Worm (Caenorhabditis elegans) whole organism, young adult: ENCODE results near the gene lips-5.

ENCODE experiments used
- B0035.1 ChIP-seq: sonication (generic microtip); optimal IDR thresholded peaks from 2 replicates; lab custom pipeline; 2016; ENCODE audit warnings: missing genetic modification characterization, mild to moderate bottlenecking, missing compliant biosample characterization, missing genotype, missing genetic modification reagents
- C17E4.6 ChIP-seq: fragments of 200-800 bp; sonication (Bioruptor generic); IDR thresholded peaks from 2 replicates; pipeline ENCODE4 v1.3.6; 2022; ENCODE audit warnings: missing genetic modification reagents, missing genetic modification characterization, missing compliant biosample characterization
- D2030.7 ChIP-seq: fragments of 200-800 bp; sonication (Bioruptor generic); IDR thresholded peaks from 2 replicates; pipeline ENCODE4 v1.3.6; 2022; ENCODE audit warnings: missing genetic modification reagents, missing genetic modification characterization, missing compliant biosample characterization
- F10E7.11 ChIP-seq: sonication (generic microtip); optimal IDR thresholded peaks from 2 replicates; lab custom pipeline; 2017; ENCODE audit warnings: mild to moderate bottlenecking, missing genetic modification characterization, moderate library complexity, missing compliant biosample characterization
- F49E8.2 ChIP-seq: sonication (generic microtip); optimal IDR thresholded peaks from 3 replicates; lab custom pipeline; 2017; ENCODE audit warnings: missing genetic modification characterization, mild to moderate bottlenecking, missing compliant biosample characterization, antibody characterized with exemption, moderate library complexity; ENCODE audit not compliant: insufficient read depth
- F57C9.4 ChIP-seq: sonication (generic microtip); optimal IDR thresholded peaks from 2 replicates; lab custom pipeline; 2017; ENCODE audit warnings: mild to moderate bottlenecking, missing genetic modification characterization, missing compliant biosample characterization
- K11D2.4 ChIP-seq: fragments of 200-800 bp; sonication (Bioruptor generic); IDR thresholded peaks from 2 replicates; pipeline ENCODE4 v1.3.6; 2022; ENCODE audit warnings: missing genetic modification reagents, missing genetic modification characterization, missing compliant biosample characterization
- Y95B8A.8 ChIP-seq: fragments of 200-800 bp; sonication (Bioruptor generic); IDR thresholded peaks from 2 replicates; pipeline ENCODE4 v1.3.6; 2022; ENCODE audit warnings: missing genetic modification reagents, missing genetic modification characterization, missing compliant biosample characterization
- ZK185.1 ChIP-seq: sonication (generic microtip); optimal IDR thresholded peaks from 2 replicates; lab custom pipeline; 2016; ENCODE audit warnings: mild to moderate bottlenecking, missing genetic modification characterization, missing compliant biosample characterization; ENCODE audit not compliant: poor library complexity, severe bottlenecking
- aptf-3 ChIP-seq: fragments of 200-800 bp; sonication (Bioruptor generic); IDR thresholded peaks from 2 replicates; pipeline ENCODE4 v1.3.6; 2022; ENCODE audit warnings: missing genetic modification characterization, missing compliant biosample characterization
- attf-6 ChIP-seq: fragments of 200-800 bp; sonication (Bioruptor generic); IDR thresholded peaks from 2 replicates; pipeline ENCODE4 v1.3.6; 2022; ENCODE audit warnings: missing genetic modification reagents, missing genetic modification characterization, missing compliant biosample characterization
- cebp-1 ChIP-seq, 2 experiments: fragments of 200-800 bp in 1 of 2; sonication (Bioruptor generic) in 1 of 2; sonication (generic microtip) in 1 of 2; IDR thresholded peaks in 1 of 2; optimal IDR thresholded peaks in 1 of 2; 2 replicates each; pipeline versions ENCODE4 v1.3.6 to Lab custom; 2017 to 2022; ENCODE audit warnings: missing compliant biosample characterization in 2 of 2, missing genetic modification characterization in 2 of 2, mild to moderate bottlenecking in 1 of 2, missing genetic modification reagents in 1 of 2, moderate library complexity in 1 of 2
- cebp-2 ChIP-seq: fragments of 200-800 bp; sonication (Bioruptor generic); IDR thresholded peaks from 2 replicates; pipeline ENCODE4 v1.3.6; 2022; ENCODE audit warnings: missing genetic modification characterization, missing compliant biosample characterization
- ceh-58 ChIP-seq: fragments of 200-800 bp; sonication (Bioruptor generic); IDR thresholded peaks from 2 replicates; pipeline ENCODE4 v1.3.6; 2022; ENCODE audit warnings: missing genetic modification characterization, missing compliant biosample characterization
- ceh-91 ChIP-seq: fragments of 200-800 bp; sonication (Bioruptor generic); IDR thresholded peaks from 2 replicates; pipeline ENCODE4 v1.3.6; 2022; ENCODE audit warnings: missing genetic modification reagents, missing genetic modification characterization, missing compliant biosample characterization
- chd-7 ChIP-seq: sonication (generic microtip); optimal IDR thresholded peaks from 2 replicates; lab custom pipeline; 2016; ENCODE audit warnings: mild to moderate bottlenecking, missing genetic modification characterization, moderate library complexity, missing compliant biosample characterization
- dox-1 ChIP-seq: fragments of 200-800 bp; sonication (Bioruptor generic); IDR thresholded peaks from 2 replicates; pipeline ENCODE4 v1.3.6; 2022; ENCODE audit warnings: missing genetic modification reagents, missing genetic modification characterization, missing compliant biosample characterization
- dpl-1 ChIP-seq: fragments of 150-350 bp; optimal IDR thresholded peaks from 2 replicates; lab custom pipeline; 2014; ENCODE audit warnings: missing biosample characterization, missing genetic modification reagents, missing genetic modification characterization
- egl-18 ChIP-seq: fragments of 200-800 bp; sonication (Bioruptor generic); IDR thresholded peaks from 2 replicates; pipeline ENCODE4 v1.3.6; 2022; ENCODE audit warnings: missing genetic modification reagents, missing genetic modification characterization, missing compliant biosample characterization
- egl-44 ChIP-seq: fragments of 200-800 bp; sonication (Bioruptor generic); IDR thresholded peaks from 2 replicates; pipeline ENCODE4 v1.3.6; 2022; ENCODE audit warnings: missing genetic modification reagents, missing genetic modification characterization, missing compliant biosample characterization
- fkh-3 ChIP-seq: sonication (generic microtip); optimal IDR thresholded peaks from 2 replicates; lab custom pipeline; 2016; ENCODE audit warnings: mild to moderate bottlenecking, missing genetic modification characterization, missing compliant biosample characterization
- gei-17 ChIP-seq: fragments of 200-800 bp; sonication (Bioruptor generic); optimal IDR thresholded peaks from 2 replicates; lab custom pipeline; 2018; ENCODE audit warnings: mild to moderate bottlenecking, missing genetic modification characterization, missing compliant biosample characterization
- him-1 ChIP-seq: sonication (generic microtip); optimal IDR thresholded peaks from 2 replicates; lab custom pipeline; 2016; ENCODE audit warnings: missing genotype, missing genetic modification reagents, missing genetic modification characterization, missing compliant biosample characterization
- hlh-26 ChIP-seq: fragments of 200-800 bp; sonication (Bioruptor generic); conservative IDR thresholded peaks from 2 replicates; pipeline ENCODE4 v1.3.6; 2022; ENCODE audit warnings: missing genetic modification reagents, missing genetic modification characterization, missing compliant biosample characterization
- hrde-1 ChIP-seq: sonication (generic microtip); optimal IDR thresholded peaks from 2 replicates; lab custom pipeline; 2016; ENCODE audit warnings: missing genetic modification characterization, mild to moderate bottlenecking, missing compliant biosample characterization, moderate library complexity, missing genotype, missing genetic modification reagents, borderline replicate concordance
- hsf-1 ChIP-seq: fragments of 200-800 bp; sonication (Bioruptor generic); IDR thresholded peaks from 2 replicates; pipeline ENCODE4 v1.3.6; 2022; ENCODE audit warnings: missing genetic modification reagents, missing genetic modification characterization, missing compliant biosample characterization
- lag-1 ChIP-seq: fragments of 200-800 bp; sonication (Bioruptor generic); IDR thresholded peaks from 2 replicates; pipeline ENCODE4 v1.3.6; 2022; ENCODE audit warnings: missing genetic modification reagents, missing genetic modification characterization, missing compliant biosample characterization
- lin-26 ChIP-seq: fragments of 200-800 bp; sonication (Bioruptor generic); IDR thresholded peaks from 2 replicates; pipeline ENCODE4 v1.3.6; 2022; ENCODE audit warnings: missing genetic modification reagents, missing genetic modification characterization, missing compliant biosample characterization
- lin-40 ChIP-seq: sonication (generic microtip); optimal IDR thresholded peaks from 2 replicates; lab custom pipeline; 2016; ENCODE audit warnings: missing genetic modification characterization, mild to moderate bottlenecking, missing compliant biosample characterization, missing genotype, missing genetic modification reagents
- lin-54 ChIP-seq: fragments of 200-800 bp; sonication (Bioruptor generic); optimal IDR thresholded peaks from 2 replicates; lab custom pipeline; 2018; ENCODE audit warnings: mild to moderate bottlenecking, missing genetic modification characterization, missing compliant biosample characterization
- lsy-27 ChIP-seq: sonication (generic microtip); optimal IDR thresholded peaks from 2 replicates; lab custom pipeline; 2017; ENCODE audit warnings: missing genetic modification characterization, mild to moderate bottlenecking, missing compliant biosample characterization, antibody characterized with exemption, missing genotype, borderline replicate concordance; ENCODE audit not compliant: insufficient read depth
- madf-3 ChIP-seq: fragments of 200-800 bp; sonication (Bioruptor generic); IDR thresholded peaks from 2 replicates; pipeline ENCODE4 v1.3.6; 2022; ENCODE audit warnings: missing genetic modification reagents, missing genetic modification characterization, missing compliant biosample characterization
- madf-6 ChIP-seq: fragments of 200-800 bp; sonication (Bioruptor generic); IDR thresholded peaks from 2 replicates; pipeline ENCODE4 v1.3.6; 2022; ENCODE audit warnings: missing genetic modification reagents, missing genetic modification characterization, missing compliant biosample characterization
- nfya-2 ChIP-seq: fragments of 200-800 bp; sonication (Bioruptor generic); IDR thresholded peaks from 2 replicates; pipeline ENCODE4 v1.3.6; 2022; ENCODE audit warnings: missing genetic modification reagents, missing genetic modification characterization, missing compliant biosample characterization
- nhr-120 ChIP-seq: fragments of 200-800 bp; sonication (Bioruptor generic); IDR thresholded peaks from 2 replicates; pipeline ENCODE4 v1.3.6; 2022; ENCODE audit warnings: missing genetic modification characterization, missing compliant biosample characterization
- nhr-90 ChIP-seq: sonication (generic microtip); optimal IDR thresholded peaks from 2 replicates; lab custom pipeline; 2016; ENCODE audit warnings: missing genotype, mild to moderate bottlenecking, missing genetic modification characterization, missing compliant biosample characterization
- repo-1 ChIP-seq: sonication (generic microtip); optimal IDR thresholded peaks from 2 replicates; lab custom pipeline; 2017; ENCODE audit warnings: mild to moderate bottlenecking, missing genetic modification characterization, missing compliant biosample characterization
- sea-2 ChIP-seq: fragments of 200-800 bp; sonication (Bioruptor generic); IDR thresholded peaks from 2 replicates; pipeline ENCODE4 v1.3.6; 2022; ENCODE audit warnings: missing genetic modification characterization, missing compliant biosample characterization
- snpc-1.1 ChIP-seq: sonication (generic microtip); optimal IDR thresholded peaks from 2 replicates; lab custom pipeline; 2017; ENCODE audit warnings: missing genetic modification characterization, mild to moderate bottlenecking, missing compliant biosample characterization, antibody characterized with exemption, moderate library complexity, missing genotype, missing genetic modification reagents; ENCODE audit not compliant: insufficient read depth
- tbp1 ChIP-seq: fragments of 200-800 bp; sonication (Bioruptor generic); optimal IDR thresholded peaks from 2 replicates; lab custom pipeline; 2018; ENCODE audit warnings: mild to moderate bottlenecking, missing genetic modification characterization, missing compliant biosample characterization
- tbx-9 ChIP-seq: sonication (generic microtip); optimal IDR thresholded peaks from 2 replicates; lab custom pipeline; 2016; ENCODE audit warnings: borderline replicate concordance, missing genetic modification characterization, inconsistent platforms, missing compliant biosample characterization
- zfh-2 ChIP-seq: fragments of 200-800 bp; sonication (Bioruptor generic); conservative IDR thresholded peaks from 2 replicates; pipeline ENCODE4 v1.3.6; 2022; ENCODE audit warnings: missing genetic modification reagents, missing genetic modification characterization, missing compliant biosample characterization
- zim-3 ChIP-seq: sonication (generic microtip); optimal IDR thresholded peaks from 2 replicates; lab custom pipeline; 2017; ENCODE audit warnings: mild to moderate bottlenecking, missing genetic modification characterization, moderate library complexity, missing compliant biosample characterization
- ztf-3 ChIP-seq: fragments of 200-800 bp; sonication (Bioruptor generic); optimal IDR thresholded peaks from 2 replicates; lab custom pipeline; 2018; ENCODE audit warnings: mild to moderate bottlenecking, missing genetic modification characterization, missing compliant biosample characterization

Gene lips-5

DNA sequence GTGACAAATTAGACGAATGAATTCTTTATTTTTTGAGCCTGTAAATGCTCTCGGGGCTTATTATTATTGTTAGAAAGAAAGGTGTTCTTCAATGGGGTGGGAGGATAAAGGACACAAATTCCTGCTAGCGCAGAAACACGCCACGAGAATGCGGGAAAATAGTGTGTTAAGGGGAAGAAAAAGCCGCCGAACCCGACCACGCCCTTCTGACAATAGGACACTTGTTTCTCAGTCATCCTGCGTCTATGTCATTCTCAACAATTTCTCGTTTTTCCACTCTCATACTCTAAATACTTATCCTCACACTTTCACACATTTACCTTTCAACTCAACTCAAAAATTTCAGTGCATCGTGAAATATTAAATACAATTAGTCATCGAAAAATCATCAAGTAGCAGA lies 40.4 kb upstream of the lips-5 start, which contains the start of gene M117.1:
Gene M117.1 (plus strand): TSS at position 347 of the 400 bp plus-strand sequence.
- TF ChIP-seq lin-54 (GFP tag; lab: Kevin White, UChicago): no peak
- TF ChIP-seq zfh-2 (GFP tag; lab: Robert Waterston, UW): 0 out of 2 replicates have a peak, but pooled peaks have one; percentile 11

DNA sequence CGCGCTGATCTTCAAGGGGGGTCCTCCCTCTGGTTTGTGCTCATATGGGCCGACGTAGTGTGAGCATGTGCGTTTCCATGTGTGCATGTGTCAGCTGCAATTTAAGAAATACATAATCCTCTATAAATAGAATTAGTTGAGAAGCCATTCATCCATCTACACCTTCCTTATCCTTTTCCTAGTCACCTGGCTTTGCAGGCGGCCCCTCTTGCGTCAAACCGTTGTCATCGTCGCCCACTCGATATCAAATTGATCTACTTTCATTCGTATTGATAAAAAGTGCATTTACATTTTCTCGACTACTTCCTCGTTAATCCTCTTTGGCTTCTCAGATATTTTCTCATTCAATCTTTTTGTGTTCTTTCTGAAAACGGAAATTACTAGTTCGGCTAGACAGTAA lies 38.5 kb upstream of the lips-5 start:
- no peak for TF ChIP-seq nhr-90 (tag; lab: Kevin White, UChicago)
- no peak for TF ChIP-seq C17E4.6 (GFP tag; lab: Robert Waterston, UW)
- TF ChIP-seq dox-1 (GFP tag; lab: Robert Waterston, UW): no peak
- TF ChIP-seq D2030.7 (GFP tag; lab: Robert Waterston, UW): no peak
- TF ChIP-seq ztf-3 (GFP tag; lab: Kevin White, UChicago): no peak
- TF ChIP-seq madf-6 (GFP tag; lab: Robert Waterston, UW): no peak
- TF ChIP-seq attf-6: no peak
- TF ChIP-seq lag-1 (GFP tag; lab: Robert Waterston, UW): no peak
- no peak for TF ChIP-seq F57C9.4 (tag; lab: Kevin White, UChicago)
- no peak for TF ChIP-seq hrde-1
- TF ChIP-seq him-1 (tag; lab: Kevin White, UChicago): no peak
- TF ChIP-seq aptf-3: no peak
- no peak for TF ChIP-seq ceh-58 (GFP tag; lab: Robert Waterston, UW)
- no peak for TF ChIP-seq hlh-26 (GFP tag; lab: Robert Waterston, UW)
- TF ChIP-seq cebp-2 (GFP tag; lab: Robert Waterston, UW): no peak
- no peak for TF ChIP-seq dpl-1
- TF ChIP-seq sea-2 (GFP tag; lab: Robert Waterston, UW): no peak

DNA sequence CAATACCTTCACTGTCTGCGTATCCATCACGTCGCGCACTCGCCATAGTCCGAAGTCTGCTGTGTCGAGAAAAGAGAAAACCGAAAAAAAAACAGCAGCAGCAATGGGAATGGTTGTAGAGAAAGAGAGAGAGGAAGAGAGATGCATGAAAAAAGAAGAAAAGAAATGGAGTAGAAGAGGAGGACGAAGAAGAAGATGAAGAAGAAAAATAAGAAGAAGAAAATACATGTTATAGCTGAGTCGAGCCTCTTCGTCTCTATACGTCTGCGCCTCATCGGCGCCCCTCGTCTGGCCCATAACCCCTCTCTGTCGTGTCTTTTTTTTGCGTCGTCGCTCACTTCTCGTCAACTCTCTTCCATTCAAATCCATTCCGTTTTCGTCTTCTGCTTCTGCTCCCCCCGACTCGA lies 36.2 kb upstream of the lips-5 start:
- TF ChIP-seq F57C9.4 (tag; lab: Kevin White, UChicago) (no peak), fkh-3 (tag; lab: Kevin White, UChicago) (no peak), repo-1 (tag; lab: Kevin White, UChicago) (no peak), nhr-120 (no peak), madf-6 (GFP tag; lab: Robert Waterston, UW) (no peak), ZK185.1 (tag; lab: Kevin White, UChicago) (peak; percentile 40), tbp1 (GFP tag; lab: Kevin White, UChicago) (peak; percentile 28), madf-3 (GFP tag; lab: Robert Waterston, UW) (no peak), B0035.1 (tag; lab: Kevin White, UChicago) (no peak), zim-3 (tag; lab: Kevin White, UChicago) (no peak), F10E7.11 (no peak), cebp-1 (GFP tag; IDR thresholded peaks at IDR 0.05; lab: Robert Waterston, UW) (no peak), cebp-1 (tag; optimal IDR thresholded peaks at IDR 0.05; lab: Kevin White, UChicago) (peak; percentile 65), lsy-27 (tag; lab: Kevin White, UChicago) (no peak), chd-7 (peak; percentile 18), lin-26 (GFP tag; lab: Robert Waterston, UW) (peak; percentile 69; the same call in 1 of the 2 replicates), egl-44 (GFP tag; lab: Robert Waterston, UW) (0 out of 2 replicates have a peak, but pooled peaks have one; percentile 27), ceh-91 (GFP tag; lab: Robert Waterston, UW) (no peak), egl-18 (GFP tag; lab: Robert Waterston, UW) (no peak), lin-40 (peak; percentile 74), Y95B8A.8 (no peak), hsf-1 (GFP tag; lab: Robert Waterston, UW) (no peak), tbx-9 (tag; lab: Kevin White, UChicago) (no peak), dox-1 (GFP tag; lab: Robert Waterston, UW) (no peak), nfya-2 (no peak), hrde-1 (no peak), K11D2.4 (GFP tag; lab: Robert Waterston, UW) (peak; percentile 50; the same call in 1 of the 2 replicates), gei-17 (GFP tag; lab: Kevin White, UChicago) (no peak), snpc-1.1 (tag; lab: Kevin White, UChicago) (no peak), F49E8.2 (no peak)
